Fruit fly (Drosophila melanogaster): Measurements from ENCODE around the gene Kdm5.
A peak's percentile ranks its signal among the peaks of the same experiment; 100 is the strongest.

Gene Kdm5

dm6 chr2L:5975025-5975539, 24.2 kb downstream of the Kdm5 start (continued):
- TF ChIP-seq Myc (optimal IDR thresholded peaks at IDR 0.05) = no peak
- TF ChIP-seq Jra (GFP tag; optimal IDR thresholded peaks at IDR 0.05) = no peak
- TF ChIP-seq usp (GFP tag; optimal IDR thresholded peaks at IDR 0.05) = no peak
- TF ChIP-seq Sp1 (GFP tag; optimal IDR thresholded peaks at IDR 0.05) = no peak

dm6 chr2L:5974122-5974521, 25.2 kb downstream of the Kdm5 start:
- no peak for TF ChIP-seq Rel (GFP tag; optimal IDR thresholded peaks at IDR 0.05)
- peak; percentile 80 for TF ChIP-seq Rel (tag; optimal IDR thresholded peaks at IDR 0.05)
- TF ChIP-seq brk (GFP tag; optimal IDR thresholded peaks at IDR 0.05) = peak; percentile 20
- TF ChIP-seq OdsH (GFP tag; optimal IDR thresholded peaks at IDR 0.05) = peak; percentile 23
- TF ChIP-seq foxo (GFP tag; optimal IDR thresholded peaks at IDR 0.05) = no peak
- no peak for TF ChIP-seq CrebA (GFP tag; optimal IDR thresholded peaks at IDR 0.05; ENCODE audit: borderline replicate concordance)

DNA sequence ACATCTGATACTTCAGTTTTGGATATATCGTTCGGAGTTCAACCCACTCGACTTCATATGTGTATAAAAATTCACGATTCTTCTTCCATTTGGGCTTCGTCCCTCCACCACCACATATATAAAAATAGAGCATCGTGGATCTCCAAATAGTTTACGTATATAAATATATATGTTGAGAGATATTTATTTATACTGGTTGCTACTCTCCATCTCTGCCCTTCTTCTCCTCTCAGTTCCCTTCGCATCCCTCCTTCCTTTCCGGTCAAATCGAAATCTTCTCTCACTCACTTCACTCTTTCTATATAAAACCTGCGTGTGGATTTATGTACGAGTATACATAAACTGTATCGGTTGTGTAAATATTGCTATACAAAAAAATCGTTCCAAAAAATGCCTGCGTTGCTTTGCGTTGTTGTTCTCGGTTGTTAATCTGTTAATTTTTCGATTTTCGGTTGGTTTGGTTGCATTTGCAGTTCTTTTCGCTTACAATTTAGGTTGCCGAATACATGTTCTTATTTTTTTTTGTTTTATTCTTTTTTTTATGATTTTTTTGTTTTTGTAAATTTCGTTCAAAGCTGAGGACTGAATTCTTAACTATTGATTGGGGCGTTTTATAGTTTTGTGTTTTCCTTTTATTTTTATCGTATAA, 26.6 kb downstream of the Kdm5 start:
- TF ChIP-seq fru (GFP tag; optimal IDR thresholded peaks at IDR 0.05) = no peak
- TF ChIP-seq Vsx2 (GFP tag; optimal IDR thresholded peaks at IDR 0.05; ENCODE audit: partially characterized antibody) = no peak
- TF ChIP-seq sv (GFP tag; optimal IDR thresholded peaks at IDR 0.05) = no peak
- TF ChIP-seq Hnf4 (GFP tag; optimal IDR thresholded peaks at IDR 0.05) = no peak
- no peak for TF ChIP-seq CG32264 (GFP tag; optimal IDR thresholded peaks at IDR 0.05)
- no peak for TF ChIP-seq br (GFP tag; optimal IDR thresholded peaks at IDR 0.05)
- no peak for TF ChIP-seq lola (GFP tag; optimal IDR thresholded peaks at IDR 0.05)
- no peak for TF ChIP-seq Rel (GFP tag; optimal IDR thresholded peaks at IDR 0.05)
- no peak for TF ChIP-seq Rel (tag; optimal IDR thresholded peaks at IDR 0.05)
- no peak for TF ChIP-seq Abd-B (GFP tag; optimal IDR thresholded peaks at IDR 0.05)

DNA sequence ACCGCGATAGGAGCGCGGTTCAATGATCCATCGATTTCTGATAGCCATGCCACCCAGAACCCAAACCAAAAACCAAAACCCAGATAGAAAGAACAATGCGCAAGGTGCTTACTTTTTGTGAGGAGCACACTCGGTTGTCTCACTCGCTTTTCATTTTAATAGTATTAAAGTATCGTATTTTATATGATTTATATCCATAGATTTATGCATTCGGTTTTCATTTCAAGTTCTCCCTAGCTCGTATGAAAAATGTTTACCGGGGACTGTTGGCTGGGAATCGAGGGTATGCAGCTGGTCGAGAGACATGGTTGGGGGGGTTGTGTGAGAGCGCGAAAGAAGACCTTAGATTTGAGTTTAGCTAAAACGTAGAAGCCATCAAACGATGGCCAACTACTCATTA, 27.3 kb downstream of the Kdm5 start:
- peak; percentile 58 for TF ChIP-seq psq (GFP tag; optimal IDR thresholded peaks at IDR 0.05)
- no peak for TF ChIP-seq N (GFP tag; optimal IDR thresholded peaks at IDR 0.05)
- no peak for TF ChIP-seq CG9705 (GFP tag; optimal IDR thresholded peaks at IDR 0.05)
- TF ChIP-seq Myc (optimal IDR thresholded peaks at IDR 0.05) = no peak
- TF ChIP-seq OdsH (GFP tag; optimal IDR thresholded peaks at IDR 0.05) = peak; percentile 65
- TF ChIP-seq Sp1 (GFP tag; optimal IDR thresholded peaks at IDR 0.05) = peak; percentile 59
- no peak for TF ChIP-seq Dfd (GFP tag; optimal IDR thresholded peaks at IDR 0.05)
- TF ChIP-seq fru (GFP tag; optimal IDR thresholded peaks at IDR 0.05) = peak; percentile 61
- TF ChIP-seq Abd-B (GFP tag; optimal IDR thresholded peaks at IDR 0.05) = no peak
- no peak for TF ChIP-seq Mio (GFP tag; optimal IDR thresholded peaks at IDR 0.05)
- TF ChIP-seq pan (optimal IDR thresholded peaks at IDR 0.05) = no peak
- peak; percentile 73 for TF ChIP-seq br (GFP tag; optimal IDR thresholded peaks at IDR 0.05)
- TF ChIP-seq Jra (GFP tag; optimal IDR thresholded peaks at IDR 0.05) = peak; percentile 39
- TF ChIP-seq tai (GFP tag; optimal IDR thresholded peaks at IDR 0.05) = no peak
- no peak for TF ChIP-seq foxo (GFP tag; optimal IDR thresholded peaks at IDR 0.05)
- TF ChIP-seq Hr83 (GFP tag; optimal IDR thresholded peaks at IDR 0.05; ENCODE audit: poor library complexity, severe bottlenecking) = no peak
- TF ChIP-seq Hnf4 (GFP tag; optimal IDR thresholded peaks at IDR 0.05) = peak; percentile 60
- no peak for TF ChIP-seq GATAd (GFP tag; optimal IDR thresholded peaks at IDR 0.05)
- no peak for TF ChIP-seq usp (GFP tag; optimal IDR thresholded peaks at IDR 0.05)
- peak; percentile 54 for TF ChIP-seq CrebA (GFP tag; optimal IDR thresholded peaks at IDR 0.05; ENCODE audit: borderline replicate concordance)
- TF ChIP-seq Rel (GFP tag; optimal IDR thresholded peaks at IDR 0.05) = no peak
- no peak for TF ChIP-seq Rel (tag; optimal IDR thresholded peaks at IDR 0.05)
- TF ChIP-seq brk (GFP tag; optimal IDR thresholded peaks at IDR 0.05) = no peak
- peak; percentile 68 for TF ChIP-seq rgr (GFP tag; optimal IDR thresholded peaks at IDR 0.05)
- TF ChIP-seq jim (GFP tag; optimal IDR thresholded peaks at IDR 0.05) = no peak
- TF ChIP-seq lola (GFP tag; optimal IDR thresholded peaks at IDR 0.05) = no peak
- peak; percentile 9 for TF ChIP-seq sv (GFP tag; optimal IDR thresholded peaks at IDR 0.05)
- peak; percentile 60 for TF ChIP-seq HLH106 (tag; optimal IDR thresholded peaks at IDR 0.05)
- peak; percentile 67 for TF ChIP-seq ey (GFP tag; optimal IDR thresholded peaks at IDR 0.05)
- no peak for TF ChIP-seq sage (GFP tag; optimal IDR thresholded peaks at IDR 0.05)
- no peak for TF ChIP-seq Vsx2 (GFP tag; optimal IDR thresholded peaks at IDR 0.05; ENCODE audit: partially characterized antibody)
- TF ChIP-seq Hr78 (GFP tag; optimal IDR thresholded peaks at IDR 0.05) = no peak
- TF ChIP-seq CG32264 (GFP tag; optimal IDR thresholded peaks at IDR 0.05) = peak; percentile 46
- peak; percentile 31 for TF ChIP-seq dsf (GFP tag; optimal IDR thresholded peaks at IDR 0.05; ENCODE audit: borderline replicate concordance)
- no peak for TF ChIP-seq dl (GFP tag; optimal IDR thresholded peaks at IDR 0.05; ENCODE audit: insufficient read depth in 1 of 2, partially characterized antibody in 2 of 2)
- TF ChIP-seq Dif (GFP tag; optimal IDR thresholded peaks at IDR 0.05; ENCODE audit: partially characterized antibody) = no peak
- TF ChIP-seq h (GFP tag; optimal IDR thresholded peaks at IDR 0.05) = peak; percentile 80
- peak; percentile 17 for TF ChIP-seq dmrt93B (GFP tag; optimal IDR thresholded peaks at IDR 0.05)
- TF ChIP-seq woc (GFP tag; optimal IDR thresholded peaks at IDR 0.05) = peak; percentile 62
